Fruit fly (Drosophila melanogaster): ENCODE results near the gene CG15459.

The CG15459 gene

dm6 chrX:20390706-20391105 is 22.7 kb downstream of the CG15459 start, which contains the start of gene jb:
Gene jb (minus strand): TSS chrX:20390806.
- TF ChIP-seq CG14710 (tag; optimal IDR thresholded peaks at IDR 0.05), result no peak
- TF ChIP-seq amos (GFP tag; IDR thresholded peaks at IDR 0.05; ENCODE audit: partially characterized antibody), result no peak
- no peak for TF ChIP-seq CG10431 (GFP tag; optimal IDR thresholded peaks at IDR 0.05)
- no peak for TF ChIP-seq maf-S (GFP tag; optimal IDR thresholded peaks at IDR 0.05)
- no peak for TF ChIP-seq Hr78 (GFP tag; optimal IDR thresholded peaks at IDR 0.05)
- no peak for TF ChIP-seq bsh (GFP tag; optimal IDR thresholded peaks at IDR 0.05)
- no peak for TF ChIP-seq CG15269 (tag; optimal IDR thresholded peaks at IDR 0.05)
- no peak for TF ChIP-seq Doc2 (GFP tag; IDR thresholded peaks at IDR 0.05)

dm6 chrX:20389633-20390032 is 23.7 kb downstream of the CG15459 start:
- TF ChIP-seq amos (GFP tag; IDR thresholded peaks at IDR 0.05; ENCODE audit: partially characterized antibody), result 0 out of 2 replicates have a peak, but pooled peaks have one; percentile 41
- TF ChIP-seq zf30C (GFP tag; optimal IDR thresholded peaks at IDR 0.05), result no peak
- no peak for TF ChIP-seq Tbp (GFP tag; optimal IDR thresholded peaks at IDR 0.05)
- TF ChIP-seq Bgb (GFP tag; IDR thresholded peaks at IDR 0.05; ENCODE audit: partially characterized antibody), result peak; percentile 30; the same call in 1 of the 2 replicates
- peak; percentile 95 for TF ChIP-seq CG11560 (tag; IDR thresholded peaks at IDR 0.05)
- TF ChIP-seq HLH4C (GFP tag; IDR thresholded peaks at IDR 0.05; ENCODE audit: partially characterized antibody), result peak; percentile 80
- TF ChIP-seq Dfd (GFP tag; optimal IDR thresholded peaks at IDR 0.05), result no peak
- TF ChIP-seq Doc2 (GFP tag; IDR thresholded peaks at IDR 0.05), result no peak
- TF ChIP-seq ro (GFP tag; IDR thresholded peaks at IDR 0.05), result no peak
- no peak for TF ChIP-seq sc (optimal IDR thresholded peaks at IDR 0.05)
- no peak for TF ChIP-seq sc (GFP tag; optimal IDR thresholded peaks at IDR 0.05)
- no peak for TF ChIP-seq chif (GFP tag; optimal IDR thresholded peaks at IDR 0.05)
- peak; percentile 16 for TF ChIP-seq D19B (GFP tag; optimal IDR thresholded peaks at IDR 0.05)
- TF ChIP-seq NK7.1 (GFP tag; optimal IDR thresholded peaks at IDR 0.05), result no peak
- peak; percentile 33 for TF ChIP-seq bbx (GFP tag; IDR thresholded peaks at IDR 0.05; ENCODE audit: partially characterized antibody)
- TF ChIP-seq hb (GFP tag; IDR thresholded peaks at IDR 0.05; ENCODE audit: partially characterized antibody), result peak; percentile 77
- no peak for TF ChIP-seq CG9215 (GFP tag; IDR thresholded peaks at IDR 0.05)
- peak; percentile 32 for TF ChIP-seq stwl (tag; optimal IDR thresholded peaks at IDR 0.05)
- TF ChIP-seq CG6175 (GFP tag; IDR thresholded peaks at IDR 0.05), result no peak
- TF ChIP-seq B-H2 (GFP tag; optimal IDR thresholded peaks at IDR 0.05), result no peak
- TF ChIP-seq dimm (GFP tag; IDR thresholded peaks at IDR 0.05), result no peak
- TF ChIP-seq CG7745 (tag; optimal IDR thresholded peaks at IDR 0.05), result no peak
- no peak for TF ChIP-seq Gug (GFP tag; IDR thresholded peaks at IDR 0.05)
- peak; percentile 31; the same call in 1 of the 3 replicates for TF ChIP-seq row (GFP tag; IDR thresholded peaks at IDR 0.05)
- no peak for TF ChIP-seq bcd (GFP tag; optimal IDR thresholded peaks at IDR 0.05)
- no peak for TF ChIP-seq CG2120 (GFP tag; optimal IDR thresholded peaks at IDR 0.05)
- no peak for TF ChIP-seq E2f1 (GFP tag; IDR thresholded peaks at IDR 0.05)
- 0 out of 3 replicates have a peak, but pooled peaks have one; percentile 42 for TF ChIP-seq CG7963 (GFP tag; IDR thresholded peaks at IDR 0.05; ENCODE audit: partially characterized antibody)
- TF ChIP-seq CG16813 (GFP tag; IDR thresholded peaks at IDR 0.05; ENCODE audit: partially characterized antibody), result peak; percentile 78
- peak; percentile 30; the same call in 1 of the 4 replicates for TF ChIP-seq Dll (GFP tag; IDR thresholded peaks at IDR 0.05; ENCODE audit: partially characterized antibody)
- no peak for TF ChIP-seq Sox100B (GFP tag; optimal IDR thresholded peaks at IDR 0.05)
- no peak for TF ChIP-seq CG3847 (GFP tag; IDR thresholded peaks at IDR 0.05)
- TF ChIP-seq CG2129 (GFP tag; IDR thresholded peaks at IDR 0.05; ENCODE audit: partially characterized antibody), result no peak
- TF ChIP-seq cg (GFP tag; optimal IDR thresholded peaks at IDR 0.05), result no peak
- peak; percentile 2 for TF ChIP-seq zen (tag; optimal IDR thresholded peaks at IDR 0.05)
- peak; percentile 48 for TF ChIP-seq Scr (GFP tag; IDR thresholded peaks at IDR 0.05; ENCODE audit: partially characterized antibody)
- no peak for TF ChIP-seq CG12942 (GFP tag; optimal IDR thresholded peaks at IDR 0.05)
- no peak for TF ChIP-seq slbo (GFP tag; IDR thresholded peaks at IDR 0.05)
- TF ChIP-seq kay (GFP tag; optimal IDR thresholded peaks at IDR 0.05), result no peak
- TF ChIP-seq Bteb2 (GFP tag; optimal IDR thresholded peaks at IDR 0.05), result no peak
- TF ChIP-seq CG15011 (GFP tag; optimal IDR thresholded peaks at IDR 0.05), result no peak
- peak; percentile 78 for TF ChIP-seq E2f2 (GFP tag; IDR thresholded peaks at IDR 0.05)
